Worm (Caenorhabditis elegans) whole organism, L4 larva: ENCODE results near the gene T04C9.3.
A peak's percentile ranks its signal among the peaks of the same experiment; 100 is the strongest.

Experiments used
- D1046.2 ChIP-seq: fragments of 200-800 bp; sonication (Bioruptor generic); IDR thresholded peaks from 2 replicates; pipeline ENCODE4 v1.3.6; 2022; ENCODE audit warnings: missing genetic modification characterization, missing compliant biosample characterization
- F44E2.7 ChIP-seq: fragments of 200-800 bp; sonication (Bioruptor generic); IDR thresholded peaks from 2 replicates; pipeline ENCODE4 v2.1.2; 2022; ENCODE audit warnings: missing genetic modification characterization, missing compliant biosample characterization
- T26A8.4 ChIP-seq: fragments of 200-800 bp; sonication (Bioruptor generic); IDR thresholded peaks from 2 replicates; pipeline ENCODE4 v1.3.6; 2022; ENCODE audit warnings: missing genetic modification characterization, missing compliant biosample characterization
- Y105C5A.15 ChIP-seq: fragments of 200-800 bp; sonication (Bioruptor generic); IDR thresholded peaks from 2 replicates; pipeline ENCODE4 v1.3.6; 2022; ENCODE audit warnings: missing genetic modification characterization, missing compliant biosample characterization
- Y75B8A.6 ChIP-seq: fragments of 200-800 bp; sonication (Bioruptor generic); IDR thresholded peaks from 2 replicates; pipeline ENCODE4 v1.3.6; 2022; ENCODE audit warnings: missing genetic modification reagents, missing genetic modification characterization, missing compliant biosample characterization
- ZK337.2 ChIP-seq: fragments of 200-800 bp; sonication (Bioruptor generic); IDR thresholded peaks from 2 replicates; pipeline ENCODE4 v1.3.6; 2022; ENCODE audit warnings: missing genetic modification reagents, missing genetic modification characterization, missing compliant biosample characterization
- aly-2 ChIP-seq: sonication (generic microtip); optimal IDR thresholded peaks from 2 replicates; lab custom pipeline; 2018; ENCODE audit warnings: missing biosample characterization, missing genetic modification characterization
- arid-1 ChIP-seq: fragments of 200-800 bp; sonication (Bioruptor generic); conservative IDR thresholded peaks from 2 replicates; pipeline ENCODE4 v1.3.6; 2022; ENCODE audit warnings: missing genetic modification reagents, missing genetic modification characterization, missing compliant biosample characterization
- ceh-20 ChIP-seq: fragments of 200-800 bp; sonication (Bioruptor generic); IDR thresholded peaks from 2 replicates; pipeline ENCODE4 v1.3.6; 2022; ENCODE audit warnings: missing genetic modification reagents, missing genetic modification characterization, missing compliant biosample characterization
- ceh-28 ChIP-seq: fragments of 150-350 bp; optimal IDR thresholded peaks from 2 replicates; lab custom pipeline; 2014; ENCODE audit warnings: missing biosample characterization, missing genetic modification reagents, missing genetic modification characterization
- ceh-32 ChIP-seq: sonication (generic microtip); optimal IDR thresholded peaks from 2 replicates; lab custom pipeline; 2016; ENCODE audit warnings: mild to moderate bottlenecking, missing genetic modification characterization, missing compliant biosample characterization; ENCODE audit not compliant: poor library complexity
- ceh-82 ChIP-seq: sonication (generic microtip); optimal IDR thresholded peaks from 2 replicates; lab custom pipeline; 2017; ENCODE audit warnings: missing biosample characterization, missing genetic modification characterization
- ces-1 ChIP-seq: fragments of 150-350 bp; sonication (generic microtip); optimal IDR thresholded peaks from 4 replicates; lab custom pipeline; 2014; ENCODE audit warnings: missing biosample characterization, missing genetic modification reagents, missing genetic modification characterization
- cey-2 ChIP-seq: sonication (generic microtip); optimal IDR thresholded peaks from 3 replicates; lab custom pipeline; 2017; ENCODE audit warnings: missing genetic modification characterization, mild to moderate bottlenecking, missing compliant biosample characterization, antibody characterized with exemption, borderline replicate concordance; ENCODE audit not compliant: insufficient read depth
- ctbp-1 ChIP-seq: fragments of 200-800 bp; sonication (Bioruptor generic); IDR thresholded peaks from 2 replicates; pipeline ENCODE4 v1.3.6; 2022; ENCODE audit warnings: missing genetic modification reagents, missing genetic modification characterization, missing compliant biosample characterization
- daf-12 ChIP-seq: fragments of 150-350 bp; optimal IDR thresholded peaks from 2 replicates; lab custom pipeline; 2014; ENCODE audit warnings: missing biosample characterization, missing genetic modification reagents, missing genetic modification characterization
- daf-19 ChIP-seq: fragments of 200-800 bp; sonication (Bioruptor generic); conservative IDR thresholded peaks from 2 replicates; pipeline ENCODE4 v1.3.6; 2022; ENCODE audit warnings: missing genetic modification characterization, missing compliant biosample characterization
- daf-8 ChIP-seq: fragments of 200-800 bp; sonication (Bioruptor generic); IDR thresholded peaks from 2 replicates; pipeline ENCODE4 v1.3.6; 2022; ENCODE audit warnings: missing genetic modification characterization, missing compliant biosample characterization
- fos-1 ChIP-seq: fragments of 150-350 bp; optimal IDR thresholded peaks from 2 replicates; lab custom pipeline; 2014; ENCODE audit warnings: missing biosample characterization, missing genetic modification characterization
- gei-8 ChIP-seq: fragments of 200-800 bp; sonication (Bioruptor generic); optimal IDR thresholded peaks from 2 replicates; lab custom pipeline; 2018; ENCODE audit warnings: mild to moderate bottlenecking, missing genetic modification characterization, missing compliant biosample characterization
- hlh-30 ChIP-seq: sonication (generic microtip); optimal IDR thresholded peaks from 2 replicates; lab custom pipeline; 2017; ENCODE audit warnings: antibody characterized with exemption, mild to moderate bottlenecking, missing genetic modification characterization, missing compliant biosample characterization; ENCODE audit not compliant: insufficient read depth
- jun-1 ChIP-seq: fragments of 150-350 bp; optimal IDR thresholded peaks from 2 replicates; lab custom pipeline; 2014; ENCODE audit warnings: missing biosample characterization, missing genetic modification reagents, missing genetic modification characterization
- lim-7 ChIP-seq: fragments of 200-800 bp; sonication (Bioruptor generic); IDR thresholded peaks from 2 replicates; pipeline ENCODE4 v1.3.6; 2022; ENCODE audit warnings: missing genetic modification characterization, missing compliant biosample characterization
- lin-13 ChIP-seq: fragments of 150-350 bp; optimal IDR thresholded peaks from 2 replicates; lab custom pipeline; 2014; ENCODE audit warnings: missing biosample characterization, missing genetic modification reagents, missing genetic modification characterization
- lin-15B ChIP-seq: fragments of 150-350 bp; sonication (generic microtip); optimal IDR thresholded peaks from 3 replicates; lab custom pipeline; 2014; ENCODE audit warnings: missing biosample characterization, missing genetic modification characterization
- lin-38 ChIP-seq: fragments of 200-800 bp; sonication (Bioruptor generic); IDR thresholded peaks from 2 replicates; pipeline ENCODE4 v1.3.6; 2022; ENCODE audit warnings: missing genetic modification reagents, missing genetic modification characterization, missing compliant biosample characterization
- lir-3 ChIP-seq: sonication (generic microtip); optimal IDR thresholded peaks from 2 replicates; lab custom pipeline; 2016; ENCODE audit warnings: mild to moderate bottlenecking, missing genetic modification characterization, missing compliant biosample characterization
- lsy-2 ChIP-seq, 2 experiments: fragments of 150-350 bp in 1 of 2; sonication (generic microtip) in 1 of 2; optimal IDR thresholded peaks; 2 replicates each; lab custom pipeline; 2014 to 2017; ENCODE audit warnings: missing biosample characterization in 2 of 2, missing genetic modification characterization in 2 of 2
- madf-5 ChIP-seq, 2 experiments: fragments of 200-800 bp; sonication (Bioruptor generic); IDR thresholded peaks; 2 replicates each; pipeline ENCODE4 v1.3.6; 2022; ENCODE audit warnings: missing compliant biosample characterization in 2 of 2, missing genetic modification characterization in 2 of 2
- mes-2 ChIP-seq: sonication (generic microtip); optimal IDR thresholded peaks from 2 replicates; lab custom pipeline; 2016; ENCODE audit warnings: missing genotype, mild to moderate bottlenecking, missing genetic modification characterization, missing compliant biosample characterization; ENCODE audit not compliant: poor library complexity, severe bottlenecking
- mxl-2 ChIP-seq: fragments of 200-800 bp; sonication (Bioruptor generic); conservative IDR thresholded peaks from 2 replicates; pipeline ENCODE4 v1.3.6; 2022; ENCODE audit warnings: missing genetic modification reagents, missing genetic modification characterization, missing compliant biosample characterization
- mxl-3 ChIP-seq: fragments of 200-800 bp; sonication (Bioruptor generic); optimal IDR thresholded peaks from 2 replicates; lab custom pipeline; 2018; ENCODE audit warnings: mild to moderate bottlenecking, missing genetic modification characterization, missing compliant biosample characterization
- nhr-10 ChIP-seq: fragments of 150-350 bp; optimal IDR thresholded peaks from 2 replicates; lab custom pipeline; 2014; ENCODE audit warnings: missing biosample characterization, missing genetic modification characterization
- nhr-102 ChIP-seq: sonication (generic microtip); optimal IDR thresholded peaks from 2 replicates; lab custom pipeline; 2016; ENCODE audit warnings: mild to moderate bottlenecking, missing genetic modification characterization, moderate library complexity, missing compliant biosample characterization
- nhr-11 ChIP-seq: fragments of 150-350 bp; optimal IDR thresholded peaks from 2 replicates; lab custom pipeline; 2014; ENCODE audit warnings: missing biosample characterization, missing genetic modification characterization
- nhr-111 ChIP-seq: fragments of 200-800 bp; sonication (Bioruptor generic); optimal IDR thresholded peaks from 2 replicates; lab custom pipeline; 2018; ENCODE audit warnings: mild to moderate bottlenecking, missing genetic modification characterization, missing compliant biosample characterization
- nhr-237 ChIP-seq: sonication (generic microtip); optimal IDR thresholded peaks from 2 replicates; lab custom pipeline; 2017; ENCODE audit warnings: missing biosample characterization, missing genetic modification characterization
- nhr-41 ChIP-seq: fragments of 200-800 bp; sonication (Bioruptor generic); IDR thresholded peaks from 2 replicates; pipeline ENCODE4 v1.3.6; 2022; ENCODE audit warnings: missing genetic modification reagents, missing genetic modification characterization, missing compliant biosample characterization
- nhr-42 ChIP-seq: fragments of 200-800 bp; sonication (Bioruptor generic); IDR thresholded peaks from 2 replicates; pipeline ENCODE4 v1.3.6; 2022; ENCODE audit warnings: missing genetic modification characterization, missing compliant biosample characterization
- pha-4 ChIP-seq, 2 experiments: fragments of 150-350 bp in 1 of 2; fragments of 200-800 bp in 1 of 2; sonication (Bioruptor generic) in 1 of 2; IDR thresholded peaks in 1 of 2; optimal IDR thresholded peaks in 1 of 2; 2 replicates each; pipeline versions ENCODE4 v1.3.6 to Lab custom; 2014 to 2022; ENCODE audit warnings: missing genetic modification characterization in 2 of 2, missing genetic modification reagents in 2 of 2, missing biosample characterization in 1 of 2, missing compliant biosample characterization in 1 of 2
- php-3 ChIP-seq: fragments of 200-800 bp; sonication (Bioruptor generic); IDR thresholded peaks from 2 replicates; pipeline ENCODE4 v1.3.6; 2022; ENCODE audit warnings: missing genetic modification reagents, missing genetic modification characterization, missing compliant biosample characterization
- pqm-1 ChIP-seq: sonication (generic microtip); optimal IDR thresholded peaks from 2 replicates; lab custom pipeline; 2017; ENCODE audit warnings: missing biosample characterization, missing genetic modification characterization
- rbr-2 ChIP-seq: sonication (generic microtip); optimal IDR thresholded peaks from 2 replicates; lab custom pipeline; 2016; ENCODE audit warnings: missing genotype, missing genetic modification characterization, missing compliant biosample characterization
- saeg-2 ChIP-seq: fragments of 200-800 bp; sonication (Bioruptor generic); IDR thresholded peaks from 2 replicates; pipeline ENCODE4 v1.3.6; 2022; ENCODE audit warnings: missing genetic modification reagents, missing genetic modification characterization, missing compliant biosample characterization
- set-16 ChIP-seq: fragments of 200-800 bp; sonication (Bioruptor generic); IDR thresholded peaks from 2 replicates; pipeline ENCODE4 v1.3.6; 2022; ENCODE audit warnings: missing genetic modification reagents, missing genetic modification characterization, missing compliant biosample characterization
- skn-1 ChIP-seq: fragments of 150-350 bp; optimal IDR thresholded peaks from 2 replicates; lab custom pipeline; 2014; ENCODE audit warnings: missing biosample characterization, missing genetic modification characterization
- snpc-4 ChIP-seq: fragments of 150-350 bp; optimal IDR thresholded peaks from 2 replicates; lab custom pipeline; 2014; ENCODE audit warnings: missing biosample characterization, missing genetic modification characterization
- unc-130 ChIP-seq: sonication (generic microtip); optimal IDR thresholded peaks from 2 replicates; lab custom pipeline; 2016; ENCODE audit warnings: missing genetic modification reagents, missing genetic modification characterization, missing compliant biosample characterization
- unc-39 ChIP-seq: sonication (generic microtip); optimal IDR thresholded peaks from 2 replicates; lab custom pipeline; 2017; ENCODE audit warnings: missing biosample characterization, missing genetic modification characterization
- unc-62 ChIP-seq, 3 experiments: fragments of 150-350 bp in 1 of 3; sonication (generic microtip); optimal IDR thresholded peaks in 2 of 3; peaks in 1 of 3; 1 replicate in 1 of 3; 2 replicates in 2 of 3; lab custom pipeline; 2014 to 2017; ENCODE audit warnings: missing biosample characterization in 3 of 3, missing genetic modification characterization in 3 of 3, missing genetic modification reagents in 3 of 3, missing genotype in 1 of 3
- ztf-7 ChIP-seq: fragments of 150-350 bp; optimal IDR thresholded peaks from 2 replicates; lab custom pipeline; 2014; ENCODE audit warnings: missing biosample characterization, missing genetic modification characterization

T04C9.3 gene

ce11 chrIII:5938013-5938412, 47.4 kb upstream of the T04C9.3 start (continued):
- no peak for TF ChIP-seq pha-4 (GFP tag; IDR thresholded peaks at IDR 0.05; lab: Robert Waterston, UW)
- TF ChIP-seq pha-4 (tag; optimal IDR thresholded peaks at IDR 0.05; lab: Kevin White, UChicago) = no peak
- TF ChIP-seq lin-15B (tag; lab: Kevin White, UChicago) = no peak
- TF ChIP-seq ZK337.2 (GFP tag; lab: Robert Waterston, UW) = no peak
- TF ChIP-seq lsy-2 (tag; optimal IDR thresholded peaks at IDR 0.05; lab: Kevin White, UChicago) = peak; percentile 35 to 72
- TF ChIP-seq ces-1 (GFP tag; lab: Kevin White, UChicago) = no peak
- TF ChIP-seq skn-1 (tag; lab: Kevin White, UChicago) = no peak
- no peak for TF ChIP-seq nhr-42 (GFP tag; lab: Robert Waterston, UW)
- TF ChIP-seq mxl-3 (GFP tag; lab: Kevin White, UChicago) = peak; percentile 83
- TF ChIP-seq saeg-2 (GFP tag; lab: Robert Waterston, UW) = 0 out of 2 replicates have a peak, but pooled peaks have one; percentile 54
- TF ChIP-seq mxl-2 (GFP tag; lab: Robert Waterston, UW) = no peak
- TF ChIP-seq fos-1 (tag; lab: Kevin White, UChicago) = no peak
- no peak for TF ChIP-seq nhr-237 (tag; lab: Kevin White, UChicago)
- TF ChIP-seq unc-62 (GFP tag; optimal IDR thresholded peaks at IDR 0.05 in 1 of 2; lab: Kevin White, UChicago) = peak in 1 of 2 experiments; percentile 99
- TF ChIP-seq unc-62 (tag; optimal IDR thresholded peaks at IDR 0.05; lab: Kevin White, UChicago) = no peak
- TF ChIP-seq daf-12 (tag; lab: Kevin White, UChicago) = no peak
- TF ChIP-seq daf-19 (GFP tag; lab: Robert Waterston, UW) = no peak
- TF ChIP-seq nhr-10 (tag; lab: Kevin White, UChicago) = no peak
- TF ChIP-seq mes-2 (tag; lab: Kevin White, UChicago) = peak; percentile 44
- no peak for TF ChIP-seq pqm-1
- TF ChIP-seq rbr-2 (tag; lab: Kevin White, UChicago) = peak; percentile 66
- peak; percentile 9; the same call in 1 of the 2 replicates for TF ChIP-seq arid-1
- TF ChIP-seq jun-1 (tag; lab: Kevin White, UChicago) = no peak
- no peak for TF ChIP-seq madf-5 (GFP tag; IDR thresholded peaks at IDR 0.05; lab: Robert Waterston, UW)
- no peak for TF ChIP-seq unc-39 (tag; lab: Kevin White, UChicago)
- TF ChIP-seq daf-8 (GFP tag; lab: Robert Waterston, UW) = no peak
- TF ChIP-seq gei-8 (GFP tag; lab: Kevin White, UChicago) = no peak
- TF ChIP-seq Y75B8A.6 = no peak
- peak; percentile 24 for TF ChIP-seq nhr-102 (tag; lab: Kevin White, UChicago)
- peak; percentile 63; the same call in 1 of the 2 replicates for TF ChIP-seq ctbp-1 (GFP tag; lab: Robert Waterston, UW)
- TF ChIP-seq hlh-30 (tag; lab: Kevin White, UChicago) = peak; percentile 93
- TF ChIP-seq unc-130 (GFP tag; lab: Kevin White, UChicago) = no peak
- no peak for TF ChIP-seq D1046.2 (GFP tag; lab: Robert Waterston, UW)
- TF ChIP-seq nhr-11 (tag; lab: Kevin White, UChicago) = peak; percentile 64
- peak; percentile 67 for TF ChIP-seq ceh-20 (GFP tag; lab: Robert Waterston, UW)
- no peak for TF ChIP-seq nhr-41 (GFP tag; lab: Robert Waterston, UW)
- no peak for TF ChIP-seq snpc-4 (tag; lab: Kevin White, UChicago)
- no peak for TF ChIP-seq ceh-82 (tag; lab: Kevin White, UChicago)
- no peak for TF ChIP-seq lir-3 (tag; lab: Kevin White, UChicago)
- no peak for TF ChIP-seq aly-2 (tag; lab: Kevin White, UChicago)
- no peak for TF ChIP-seq nhr-111 (GFP tag; lab: Kevin White, UChicago)
- TF ChIP-seq set-16 (GFP tag; lab: Robert Waterston, UW) = no peak
- TF ChIP-seq lin-13 (GFP tag; lab: Kevin White, UChicago) = no peak
- TF ChIP-seq ztf-7 (tag; lab: Kevin White, UChicago) = peak; percentile 86
- TF ChIP-seq ceh-28 (tag; lab: Kevin White, UChicago) = peak; percentile 0
- no peak for TF ChIP-seq ceh-32
- no peak for TF ChIP-seq Y105C5A.15 (GFP tag; lab: Robert Waterston, UW)
- no peak for TF ChIP-seq lin-38 (GFP tag; lab: Robert Waterston, UW)
- TF ChIP-seq F44E2.7 (GFP tag; lab: Robert Waterston, UW) = no peak
- TF ChIP-seq T26A8.4 (GFP tag; lab: Robert Waterston, UW) = peak; percentile 67; the same call in 1 of the 2 replicates
- TF ChIP-seq php-3 = no peak
- no peak for TF ChIP-seq lim-7
- TF ChIP-seq cey-2 (tag; lab: Kevin White, UChicago) = peak; percentile 85
